Fruit fly (Drosophila melanogaster) whole organism, pupa: ENCODE data around the gene Sec71.

Source experiments
- CG10348 ChIP-seq: fragments of 200-800 bp; sonication (Bioruptor generic); IDR thresholded peaks from 2 replicates; pipeline ENCODE4 v1.3.6; 2022; ENCODE audit warnings: missing biosample characterization, missing genetic modification characterization
- CG12605 ChIP-seq: fragments of 200-800 bp; sonication (Bioruptor generic); IDR thresholded peaks from 2 replicates; pipeline ENCODE4 v1.3.6; 2022; ENCODE audit warnings: missing biosample characterization, missing genetic modification characterization
- CG32121 ChIP-seq: fragments of 200-800 bp; sonication (Bioruptor generic); IDR thresholded peaks from 2 replicates; pipeline ENCODE4 v1.3.6; 2022; ENCODE audit warnings: missing biosample characterization, missing genetic modification characterization
- CG4496 ChIP-seq: fragments of 200-800 bp; sonication (Bioruptor generic); IDR thresholded peaks from 3 replicates; pipeline ENCODE4 v1.3.6; 2022; ENCODE audit warnings: missing biosample characterization, missing genetic modification characterization
- CG8301 ChIP-seq: fragments of 200-800 bp; sonication (Bioruptor generic); optimal IDR thresholded peaks from 2 replicates; lab custom pipeline; 2018; ENCODE audit warnings: missing biosample characterization, mild to moderate bottlenecking, missing genetic modification characterization
- EcR ChIP-seq: fragments of 200-800 bp; sonication (Bioruptor generic); optimal IDR thresholded peaks from 3 replicates; lab custom pipeline; 2019; ENCODE audit warnings: missing biosample characterization, missing genetic modification characterization, mild to moderate bottlenecking, moderate library complexity, missing genetic modification reagents
- gl ChIP-seq: fragments of 200-800 bp; sonication (Bioruptor generic); optimal IDR thresholded peaks from 2 replicates; lab custom pipeline; 2018; ENCODE audit warnings: missing biosample characterization, mild to moderate bottlenecking, missing genetic modification characterization
- rn ChIP-seq: fragments of 200-800 bp; sonication (Bioruptor generic); IDR thresholded peaks from 2 replicates; pipeline ENCODE4 v1.3.6; 2022; ENCODE audit warnings: missing biosample characterization, missing genetic modification characterization

DNA sequence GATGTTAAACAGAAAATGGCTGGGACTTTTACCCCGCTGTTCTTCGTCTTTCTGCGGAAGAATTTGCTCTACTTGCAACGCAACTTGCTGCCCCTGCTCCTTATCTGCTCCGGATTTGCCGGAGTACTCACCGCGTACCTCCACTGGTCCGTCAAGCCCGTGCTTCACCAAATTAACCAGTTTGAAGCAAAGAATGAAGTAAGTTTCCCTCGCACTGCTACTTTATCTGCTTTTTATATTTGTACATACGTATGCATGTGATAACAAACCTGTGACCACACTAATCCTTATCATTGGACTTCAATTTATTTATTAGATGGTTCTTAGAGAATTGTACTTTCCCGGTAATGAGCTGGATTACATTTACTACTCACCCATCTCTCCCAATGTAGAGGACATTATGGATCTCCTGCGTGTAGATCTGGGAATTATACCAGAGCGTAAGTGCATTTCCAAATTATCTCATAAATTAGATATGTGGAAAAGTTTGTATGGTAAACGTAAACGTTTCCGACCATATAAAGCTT is 9.1 kb upstream of the Sec71 start, which contains the start of gene CG16890:
- TF ChIP-seq CG4496 (GFP tag; lab: Robert Waterston, UW), result no peak
- no peak for TF ChIP-seq CG12605 (GFP tag; lab: Robert Waterston, UW)
- TF ChIP-seq CG32121 (GFP tag; lab: Robert Waterston, UW), result no peak
- TF ChIP-seq CG10348 (GFP tag; lab: Robert Waterston, UW), result no peak
- TF ChIP-seq rn (GFP tag; lab: Robert Waterston, UW), result no peak
- no peak for TF ChIP-seq CG8301 (tag; lab: Kevin White, UChicago)
- TF ChIP-seq gl (tag; lab: Kevin White, UChicago), result no peak
- TF ChIP-seq EcR (GFP tag; lab: Kevin White, UChicago), result no peak
